Fruit fly (Drosophila melanogaster): ENCODE results near the gene RabGGTb.

RabGGTb gene

dm6 chr2L:2905051-2905446, 26.1 kb downstream of the RabGGTb start (continued):
- TF ChIP-seq CG9437 (GFP tag; optimal IDR thresholded peaks at IDR 0.05) (peak; percentile 49), D19B (GFP tag; optimal IDR thresholded peaks at IDR 0.05) (peak; percentile 82), ken (GFP tag; IDR thresholded peaks at IDR 0.05) (0 out of 3 replicates have a peak, but pooled peaks have one; percentile 8), dimm (GFP tag; IDR thresholded peaks at IDR 0.05) (peak; percentile 24; the same call in 1 of the 2 replicates), croc (GFP tag; conservative IDR thresholded peaks at IDR 0.05) (peak; percentile 24; the same call in 1 of the 3 replicates), gcm (GFP tag; optimal IDR thresholded peaks at IDR 0.05) (peak; percentile 30), dmrt99B (tag; optimal IDR thresholded peaks at IDR 0.05) (peak; percentile 80), salm (tag; optimal IDR thresholded peaks at IDR 0.05) (peak; percentile 4), Aef1 (GFP tag; IDR thresholded peaks at IDR 0.05) (peak; percentile 20; the same call in 1 of the 3 replicates), vvl (GFP tag; IDR thresholded peaks at IDR 0.05) (peak; percentile 77), gt (GFP tag; IDR thresholded peaks at IDR 0.05) (no peak), CG4820 (GFP tag; optimal IDR thresholded peaks at IDR 0.05) (peak; percentile 12), bowl (GFP tag; IDR thresholded peaks at IDR 0.05) (no peak), ttk (GFP tag; IDR thresholded peaks at IDR 0.05) (peak; percentile 63), Chrac-16 (GFP tag; optimal IDR thresholded peaks at IDR 0.05) (peak; percentile 29), CG17328 (GFP tag; IDR thresholded peaks at IDR 0.05) (peak; percentile 25; the same call in 1 of the 2 replicates), YL-1 (GFP tag; optimal IDR thresholded peaks at IDR 0.05) (no peak), CG11247 (GFP tag; IDR thresholded peaks at IDR 0.05) (no peak), CG3407 (GFP tag; optimal IDR thresholded peaks at IDR 0.05) (peak; percentile 21), CG10209 (GFP tag; optimal IDR thresholded peaks at IDR 0.05) (peak; percentile 39), CG2199 (GFP tag; IDR thresholded peaks at IDR 0.05) (no peak), sd (tag; optimal IDR thresholded peaks at IDR 0.05) (peak; percentile 6), hkb (optimal IDR thresholded peaks at IDR 0.05) (no peak), hkb (GFP tag; IDR thresholded peaks at IDR 0.05) (peak; percentile 66), CG4360 (GFP tag; IDR thresholded peaks at IDR 0.05) (no peak), al (GFP tag; IDR thresholded peaks at IDR 0.05) (no peak), tin (GFP tag; optimal IDR thresholded peaks at IDR 0.05) (no peak), CG10979 (tag; optimal IDR thresholded peaks at IDR 0.05) (peak; percentile 48), CG16813 (GFP tag; IDR thresholded peaks at IDR 0.05; ENCODE audit: partially characterized antibody) (no peak), CG17361 (GFP tag; IDR thresholded peaks at IDR 0.05) (0 out of 3 replicates have a peak, but pooled peaks have one; percentile 56), CG4730 (GFP tag; IDR thresholded peaks at IDR 0.05) (0 out of 2 replicates have a peak, but pooled peaks have one; percentile 12), Xbp1 (GFP tag; optimal IDR thresholded peaks at IDR 0.05) (peak; percentile 42), CG10654 (GFP tag; optimal IDR thresholded peaks at IDR 0.05) (peak; percentile 23), CG12391 (tag; optimal IDR thresholded peaks at IDR 0.05) (peak; percentile 70), gce (GFP tag; IDR thresholded peaks at IDR 0.05) (0 out of 3 replicates have a peak, but pooled peaks have one; percentile 38), Dek (tag; optimal IDR thresholded peaks at IDR 0.05) (peak; percentile 21), Dll (GFP tag; IDR thresholded peaks at IDR 0.05; ENCODE audit: partially characterized antibody) (no peak), CG1529 (GFP tag; optimal IDR thresholded peaks at IDR 0.05) (peak; percentile 30), CG43689 (GFP tag; IDR thresholded peaks at IDR 0.05) (peak; percentile 41), Drgx (GFP tag; IDR thresholded peaks at IDR 0.05) (peak; percentile 50), CG32767 (GFP tag; IDR thresholded peaks at IDR 0.05) (0 out of 2 replicates have a peak, but pooled peaks have one; percentile 42), CG18262 (tag; optimal IDR thresholded peaks at IDR 0.05) (peak; percentile 46), nmo (GFP tag; optimal IDR thresholded peaks at IDR 0.05) (peak; percentile 58), tgo (GFP tag; IDR thresholded peaks at IDR 0.05) (peak; percentile 68), amos (GFP tag; IDR thresholded peaks at IDR 0.05; ENCODE audit: partially characterized antibody) (no peak), fru (optimal IDR thresholded peaks at IDR 0.05) (no peak), tx (GFP tag; optimal IDR thresholded peaks at IDR 0.05) (no peak), dpn (GFP tag; optimal IDR thresholded peaks at IDR 0.05) (peak in 1 of 2 experiments; percentile 33), stc (GFP tag; IDR thresholded peaks at IDR 0.05) (peak; percentile 65), CG2712 (tag; optimal IDR thresholded peaks at IDR 0.05) (peak; percentile 57), CG17359 (tag; optimal IDR thresholded peaks at IDR 0.05) (peak; percentile 62), dysf (GFP tag; IDR thresholded peaks at IDR 0.05) (peak; percentile 56; the same call in 1 of the 3 replicates)

Data from whole organism, embryonic.